Worm (Caenorhabditis elegans) whole organism, L1 larva: ENCODE measurements around the gene ptr-16.
A peak's percentile ranks its signal among the peaks of the same experiment; 100 is the strongest.
"Not testable (repeated sequence)": the region's sequence is repeated elsewhere in the genome, so short reads cannot be mapped to it uniquely, and the experiment has no call there.

Experiments
- dpl-1 ChIP-seq, 3 experiments: fragments of 150-350 bp in 2 of 3; sonication (generic microtip) in 1 of 3; optimal IDR thresholded peaks; 2 replicates each; lab custom pipeline; 2014 to 2017; ENCODE audit warnings: missing biosample characterization in 3 of 3, missing genetic modification characterization in 3 of 3, missing genetic modification reagents in 3 of 3
- elt-3 ChIP-seq, 6 experiments: fragments of 150-350 bp in 1 of 6; sonication (generic microtip); optimal IDR thresholded peaks; 2 replicates each; lab custom pipeline; 2017 to 2018; ENCODE audit warnings: missing biosample characterization in 6 of 6, missing genetic modification characterization in 6 of 6, inconsistent platforms in 1 of 6
- hpl-2 ChIP-seq: fragments of 150-350 bp; optimal IDR thresholded peaks from 2 replicates; lab custom pipeline; 2014; ENCODE audit warnings: missing biosample characterization, missing genetic modification reagents, missing genetic modification characterization
- mdl-1 ChIP-seq, 2 experiments: fragments of 150-350 bp; optimal IDR thresholded peaks; 2 replicates each; lab custom pipeline; 2014 to 2017; ENCODE audit warnings: missing biosample characterization in 2 of 2, missing genetic modification characterization in 2 of 2, inconsistent platforms in 1 of 2
- nhr-76 ChIP-seq: sonication (generic microtip); optimal IDR thresholded peaks from 2 replicates; lab custom pipeline; 2017; ENCODE audit warnings: missing biosample characterization, missing genetic modification characterization
- tbx-2 ChIP-seq: sonication (generic microtip); optimal IDR thresholded peaks from 2 replicates; lab custom pipeline; 2016; ENCODE audit warnings: missing genetic modification characterization, missing compliant biosample characterization
- unc-62 ChIP-seq: fragments of 150-350 bp; optimal IDR thresholded peaks from 2 replicates; lab custom pipeline; 2014; ENCODE audit warnings: missing biosample characterization, missing genetic modification reagents, missing genetic modification characterization
- zag-1 ChIP-seq: fragments of 150-350 bp; optimal IDR thresholded peaks from 2 replicates; lab custom pipeline; 2014; ENCODE audit warnings: missing biosample characterization, missing genetic modification characterization

DNA sequence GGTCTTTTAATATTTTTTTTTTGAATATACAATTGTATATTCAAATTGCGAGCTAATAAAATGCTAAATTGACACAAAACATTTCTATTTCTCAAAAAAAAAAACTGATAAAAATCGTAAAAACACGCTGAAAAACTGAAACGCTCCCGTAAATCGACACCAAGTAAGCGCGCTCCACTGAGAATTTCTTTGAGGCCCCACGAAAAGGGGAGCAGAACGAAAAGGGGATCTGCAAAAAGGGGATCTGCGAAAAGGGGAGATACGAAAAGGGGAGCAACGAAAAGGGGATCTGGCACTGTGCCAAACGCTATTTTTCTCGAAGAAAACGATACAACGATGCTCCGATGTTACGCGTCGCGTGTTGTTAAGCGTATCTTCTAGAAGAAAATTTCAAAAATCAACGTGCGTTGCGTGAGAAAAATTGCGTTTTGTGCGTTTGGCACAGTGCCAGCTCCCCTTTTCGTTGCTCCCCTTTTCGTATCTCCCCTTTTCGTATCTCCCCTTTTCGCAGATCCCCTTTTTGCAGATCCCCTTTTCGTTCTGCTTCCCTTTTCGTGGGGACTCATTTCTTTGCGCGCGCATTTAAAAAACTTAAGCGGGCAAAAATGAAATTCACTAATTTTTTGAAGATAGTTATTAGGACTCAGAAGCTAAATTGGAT is 31.7 kb downstream of the ptr-16 start:
- not testable (repeated sequence) for TF ChIP-seq zag-1 (tag; lab: Kevin White, UChicago); mdl-1 (tag; optimal IDR thresholded peaks at IDR 0.05; lab: Kevin White, UChicago); unc-62 (GFP tag; lab: Kevin White, UChicago); elt-3 (tag; optimal IDR thresholded peaks at IDR 0.05; lab: Kevin White, UChicago); hpl-2 (GFP tag; lab: Kevin White, UChicago); nhr-76
- TF ChIP-seq tbx-2 (tag; lab: Kevin White, UChicago), result peak; percentile 59
- TF ChIP-seq dpl-1 (GFP tag; optimal IDR thresholded peaks at IDR 0.05; lab: Kevin White, UChicago), result peak; percentile 45 to 84 (median 78)
